Worm (Caenorhabditis elegans) whole organism, dauer: ENCODE results near the gene npp-26.

Experiments
- unc-62 ChIP-seq: sonication (generic microtip); optimal IDR thresholded peaks from 2 replicates; lab custom pipeline; 2017; ENCODE audit warnings: missing biosample characterization, missing genetic modification reagents, missing genetic modification characterization

npp-26 gene

DNA sequence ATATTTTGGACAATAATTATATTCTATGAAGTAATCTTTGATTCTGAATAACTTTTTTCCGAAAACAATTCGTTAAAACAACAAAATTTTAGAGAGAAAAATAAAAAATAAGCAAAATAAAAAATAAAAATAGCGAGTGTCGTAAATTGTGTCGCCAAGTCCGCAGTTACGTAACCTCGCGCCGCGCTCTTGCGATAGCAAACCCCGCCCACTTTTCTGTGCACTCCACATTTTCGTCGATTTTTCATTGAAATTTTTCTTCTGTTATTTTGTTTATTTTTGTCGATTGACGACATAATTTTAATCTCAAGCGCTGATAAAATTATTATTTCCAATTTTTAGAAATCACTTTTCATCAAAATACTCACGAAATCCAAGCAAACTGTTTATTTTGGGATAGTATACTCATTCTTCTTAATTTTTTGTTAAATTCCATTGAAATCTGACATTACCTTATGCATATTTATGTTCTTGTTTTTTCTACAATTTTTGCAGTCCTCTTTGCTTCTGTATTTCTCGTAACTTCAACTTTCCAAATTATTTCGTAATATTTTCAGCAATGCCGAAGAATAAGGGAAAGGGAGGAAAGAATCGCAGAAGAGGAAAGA, 46.0 kb downstream of the npp-26 start, which contains the start of gene eif-1.A:
eif-1.A (plus strand) TSS at position 558 of the 608 bp plus-strand sequence.
- no peak for TF ChIP-seq unc-62 (GFP tag; lab: Kevin White, UChicago)

DNA sequence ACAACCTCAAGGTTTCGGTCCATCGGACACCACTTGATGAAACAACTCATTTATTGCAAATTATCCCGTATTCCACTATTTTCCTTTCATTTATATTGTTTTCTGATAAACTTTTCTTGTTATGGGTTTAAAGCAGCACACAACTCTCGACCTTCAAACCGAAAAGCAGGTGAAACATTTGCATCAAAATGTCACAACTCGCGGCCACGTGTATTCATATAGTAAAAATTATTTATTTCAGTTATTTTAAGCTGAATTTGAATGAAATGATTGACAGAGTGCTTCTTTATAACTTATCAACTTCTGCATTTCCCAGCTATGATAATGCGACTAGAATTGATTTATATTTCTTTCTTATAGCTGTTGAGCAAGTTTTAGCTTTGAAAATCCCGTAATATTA, 47.3 kb downstream of the npp-26 start, which contains the start of gene srw-95:
srw-95 (plus strand) TSS at position 213 of the 400 bp plus-strand sequence.
- TF ChIP-seq unc-62 (GFP tag; lab: Kevin White, UChicago), result no peak

DNA sequence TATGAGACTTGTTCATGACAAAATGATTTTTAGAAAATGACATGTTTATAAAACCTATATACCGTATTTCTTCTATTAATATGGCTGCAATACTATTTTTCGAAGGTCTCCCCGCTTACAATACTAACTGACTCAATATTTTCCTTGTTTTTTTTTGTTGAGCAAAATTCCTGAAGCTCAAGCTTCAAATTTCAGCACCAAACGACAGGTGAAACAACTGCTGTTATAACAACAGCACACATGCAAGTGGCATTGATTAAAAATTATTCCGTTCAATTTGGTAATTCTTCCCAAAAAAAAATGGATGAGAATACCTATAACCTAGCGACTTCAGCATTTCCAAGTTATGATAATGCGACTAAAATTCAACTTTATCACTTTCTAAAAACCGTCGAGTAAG, 49.7 kb downstream of the npp-26 start, which contains the start of gene srw-94:
srw-94 (plus strand) TSS at position 301 of the 400 bp plus-strand sequence.
- TF ChIP-seq unc-62 (GFP tag; lab: Kevin White, UChicago), result no peak
